Worm (Caenorhabditis elegans): Measurements from ENCODE around the gene F59B2.9.
A peak's percentile ranks its signal among the peaks of the same experiment; 100 is the strongest.

The F59B2.9 gene

ce11 chrIII:9043200-9043599 is 31.0 kb upstream of the F59B2.9 start, which contains the start of gene nac-2:
TSS of gene nac-2 (minus strand) at chrIII:9043300.
- TF ChIP-seq nhr-237 (tag; optimal IDR thresholded peaks at IDR 0.05), result no peak
- peak; percentile 20 for TF ChIP-seq nhr-25 (tag; optimal IDR thresholded peaks at IDR 0.05)

ce11 chrIII:9037658-9038057 is 25.4 kb upstream of the F59B2.9 start, which contains the start of gene R107.9:
TSS of gene R107.9 (plus strand) at chrIII:9037958.
- TF ChIP-seq mdl-1 (tag; optimal IDR thresholded peaks at IDR 0.05), result no peak
- TF ChIP-seq mab-5 (tag; optimal IDR thresholded peaks at IDR 0.05), result no peak

- no peak for TF ChIP-seq C34F6.9 (tag; optimal IDR thresholded peaks at IDR 0.05)
- TF ChIP-seq ztf-11 (tag; optimal IDR thresholded peaks at IDR 0.05), result no peak
- TF ChIP-seq unc-39 (tag; optimal IDR thresholded peaks at IDR 0.05), result no peak
- TF ChIP-seq Y55F3AM.14 (GFP tag; optimal IDR thresholded peaks at IDR 0.05), result no peak
- no peak for TF ChIP-seq nhr-6 (tag; optimal IDR thresholded peaks at IDR 0.05)
- TF ChIP-seq R02D3.7 (tag; optimal IDR thresholded peaks at IDR 0.05), result no peak
- TF ChIP-seq nhr-129 (tag; optimal IDR thresholded peaks at IDR 0.05), result no peak
- no peak for TF ChIP-seq F13H6.1 (tag; optimal IDR thresholded peaks at IDR 0.05)
- TF ChIP-seq peb-1 (tag; optimal IDR thresholded peaks at IDR 0.05), result no peak
- TF ChIP-seq gmeb-1 (tag; optimal IDR thresholded peaks at IDR 0.05), result no peak
- TF ChIP-seq unc-55 (GFP tag; optimal IDR thresholded peaks at IDR 0.05), result no peak
- peak; percentile 33 for TF ChIP-seq crh-2 (tag; optimal IDR thresholded peaks at IDR 0.05)
- TF ChIP-seq snpc-4 (tag; optimal IDR thresholded peaks at IDR 0.05), result no peak
- peak; percentile 75 for TF ChIP-seq fos-1 (tag; optimal IDR thresholded peaks at IDR 0.05)
- no peak for TF ChIP-seq lin-11 (tag; optimal IDR thresholded peaks at IDR 0.05)
- TF ChIP-seq egl-27 (tag; optimal IDR thresholded peaks at IDR 0.05), result no peak
- no peak for TF ChIP-seq blmp-1 (tag; optimal IDR thresholded peaks at IDR 0.05; ENCODE audit: insufficient read depth)
- TF ChIP-seq ztf-1 (GFP tag; conservative IDR thresholded peaks at IDR 0.05), result no peak
Observed at ce11 chrIII:9035037-9035436, 22.8 kb upstream of the F59B2.9 start.

ce11 chrIII:9034133-9034532 is 21.9 kb upstream of the F59B2.9 start:
- TF ChIP-seq C34F6.9 (tag; optimal IDR thresholded peaks at IDR 0.05), result no peak
- TF ChIP-seq fos-1 (tag; optimal IDR thresholded peaks at IDR 0.05), result peak; percentile 48
- no peak for TF ChIP-seq unc-39 (tag; optimal IDR thresholded peaks at IDR 0.05)

ce11 chrIII:9030818-9031217 is 18.6 kb upstream of the F59B2.9 start:
- TF ChIP-seq fos-1 (tag; optimal IDR thresholded peaks at IDR 0.05) (peak; percentile 45), lin-39 (tag; optimal IDR thresholded peaks at IDR 0.05) (no peak), R02D3.7 (tag; optimal IDR thresholded peaks at IDR 0.05) (no peak), lsy-2 (tag; optimal IDR thresholded peaks at IDR 0.05) (peak in 1 of 2 experiments; percentile 4), ceh-16 (tag; optimal IDR thresholded peaks at IDR 0.05) (no peak), dmd-4 (tag; optimal IDR thresholded peaks at IDR 0.05) (no peak)

ce11 chrIII:9026951-9027350 is 14.7 kb upstream of the F59B2.9 start, which contains the start of gene F59B2.13:
TSS of gene F59B2.13 (minus strand) at chrIII:9027051.
- TF ChIP-seq unc-39 (tag; optimal IDR thresholded peaks at IDR 0.05), result no peak
- TF ChIP-seq F13H6.1 (tag; optimal IDR thresholded peaks at IDR 0.05), result no peak
- no peak for TF ChIP-seq Y55F3AM.14 (GFP tag; optimal IDR thresholded peaks at IDR 0.05)
- TF ChIP-seq mab-5 (tag; optimal IDR thresholded peaks at IDR 0.05), result no peak

- TF ChIP-seq nhr-6 (tag; optimal IDR thresholded peaks at IDR 0.05), result no peak
- TF ChIP-seq ama-1 (optimal IDR thresholded peaks at IDR 0.05), result no peak
- TF ChIP-seq skn-1 (tag; optimal IDR thresholded peaks at IDR 0.05), result no peak
- TF ChIP-seq ceh-16 (tag; optimal IDR thresholded peaks at IDR 0.05), result no peak
- TF ChIP-seq nhr-237 (tag; optimal IDR thresholded peaks at IDR 0.05), result no peak
- TF ChIP-seq nhr-11 (tag; optimal IDR thresholded peaks at IDR 0.05), result no peak
- TF ChIP-seq F13H6.1 (tag; optimal IDR thresholded peaks at IDR 0.05), result no peak
- TF ChIP-seq egl-27 (tag; optimal IDR thresholded peaks at IDR 0.05), result no peak
- TF ChIP-seq crh-2 (tag; optimal IDR thresholded peaks at IDR 0.05), result no peak
- TF ChIP-seq nhr-12 (tag; optimal IDR thresholded peaks at IDR 0.05), result no peak
- TF ChIP-seq unc-62 (GFP tag; optimal IDR thresholded peaks at IDR 0.05), result no peak
- no peak for TF ChIP-seq gmeb-1 (tag; optimal IDR thresholded peaks at IDR 0.05)
- no peak for TF ChIP-seq ZK546.5 (tag; optimal IDR thresholded peaks at IDR 0.05)
- no peak for TF ChIP-seq ceh-82 (tag; optimal IDR thresholded peaks at IDR 0.05)
Observed at ce11 chrIII:9023601-9024000, 11.4 kb upstream of the F59B2.9 start.

Measured in whole organism, L2 larva.